Worm (Caenorhabditis elegans) whole organism, early embryonic: ENCODE data around the gene F07C4.11.

ENCODE experiments used
- flt-1 ChIP-seq: fragments of 200-800 bp; sonication (Bioruptor generic); IDR thresholded peaks from 2 replicates; pipeline ENCODE4 v1.3.6; 2022; ENCODE audit warnings: missing genetic modification characterization, missing compliant biosample characterization
- hmbx-1 ChIP-seq: sonication (generic microtip); optimal IDR thresholded peaks from 2 replicates; lab custom pipeline; 2016; ENCODE audit warnings: mild to moderate bottlenecking, missing genetic modification characterization, missing compliant biosample characterization

ce11 chrV:7609698-7610420 lies 33.5 kb downstream of the F07C4.11 start, which contains the start of the genes folt-3 and clec-214:
- TF ChIP-seq hmbx-1 (tag; lab: Kevin White, UChicago) (no peak), flt-1 (no peak)
